Worm (Caenorhabditis elegans) whole organism, L3 larva: ENCODE measurements around the gene fbxb-115.

Experiments
- ZK546.5 ChIP-seq: sonication (generic microtip); optimal IDR thresholded peaks from 2 replicates; lab custom pipeline; 2017; ENCODE audit warnings: missing biosample characterization, missing genetic modification characterization
- aly-2 ChIP-seq: fragments of 150-350 bp; optimal IDR thresholded peaks from 2 replicates; lab custom pipeline; 2014; ENCODE audit warnings: missing biosample characterization, missing genetic modification characterization
- ama-1 ChIP-seq: fragments of 150-350 bp; optimal IDR thresholded peaks from 2 replicates; lab custom pipeline; 2018
- ceh-16 ChIP-seq: sonication (generic microtip); optimal IDR thresholded peaks from 2 replicates; lab custom pipeline; 2017; ENCODE audit warnings: missing biosample characterization, missing genetic modification characterization
- egl-27 ChIP-seq: sonication (generic microtip); optimal IDR thresholded peaks from 4 replicates; lab custom pipeline; 2017; ENCODE audit warnings: missing biosample characterization, missing genetic modification reagents, missing genetic modification characterization
- lin-15B ChIP-seq: fragments of 150-350 bp; optimal IDR thresholded peaks from 2 replicates; lab custom pipeline; 2014; ENCODE audit warnings: missing biosample characterization, missing genetic modification characterization
- nhr-11 ChIP-seq: fragments of 150-350 bp; optimal IDR thresholded peaks from 2 replicates; lab custom pipeline; 2014; ENCODE audit warnings: missing biosample characterization, missing genetic modification characterization
- nhr-12 ChIP-seq: fragments of 150-350 bp; optimal IDR thresholded peaks from 2 replicates; lab custom pipeline; 2014; ENCODE audit warnings: missing biosample characterization, missing genetic modification characterization
- nhr-28 ChIP-seq: fragments of 150-350 bp; optimal IDR thresholded peaks from 2 replicates; lab custom pipeline; 2014; ENCODE audit warnings: missing biosample characterization, missing genetic modification characterization
- ztf-11 ChIP-seq: fragments of 150-350 bp; optimal IDR thresholded peaks from 2 replicates; lab custom pipeline; 2014; ENCODE audit warnings: missing biosample characterization, missing genetic modification characterization

- TF ChIP-seq ztf-11 (tag; lab: Kevin White, UChicago), result no peak
- no peak for TF ChIP-seq lin-15B (tag; lab: Kevin White, UChicago)
- TF ChIP-seq nhr-28 (tag; lab: Kevin White, UChicago), result no peak
- TF ChIP-seq ceh-16 (tag; lab: Kevin White, UChicago), result no peak
- TF ChIP-seq egl-27, result no peak
- no peak for TF ChIP-seq nhr-11 (tag; lab: Kevin White, UChicago)
- no peak for TF ChIP-seq ama-1 (lab: Kevin White, UChicago)
- no peak for TF ChIP-seq nhr-12 (tag; lab: Kevin White, UChicago)
- no peak for TF ChIP-seq aly-2 (tag; lab: Kevin White, UChicago)
- no peak for TF ChIP-seq ZK546.5 (tag; lab: Kevin White, UChicago)
Measured at ce11 chrV:19285921-19286320, 45.9 kb upstream of the fbxb-115 start.
